Fruit fly (Drosophila melanogaster): Measurements from ENCODE around the gene CG42450.

The CG42450 gene

dm6 chrX:18799307-18799855, 13.7 kb upstream of the CG42450 start:
- TF ChIP-seq CG30403 (GFP tag; optimal IDR thresholded peaks at IDR 0.05) (no peak), twi (tag; optimal IDR thresholded peaks at IDR 0.05) (peak; percentile 37), cad (GFP tag; optimal IDR thresholded peaks at IDR 0.05) (peak; percentile 95), zen (tag; optimal IDR thresholded peaks at IDR 0.05) (peak; percentile 66), abd-A (tag; optimal IDR thresholded peaks at IDR 0.05) (peak; percentile 13), CG4617 (GFP tag; optimal IDR thresholded peaks at IDR 0.05; ENCODE audit: borderline replicate concordance) (no peak), insv (GFP tag; optimal IDR thresholded peaks at IDR 0.05) (peak in 1 of 2 experiments; percentile 75), CG15479 (GFP tag; optimal IDR thresholded peaks at IDR 0.05) (peak; percentile 97), grn (GFP tag; optimal IDR thresholded peaks at IDR 0.05) (peak; percentile 88), tll (GFP tag; optimal IDR thresholded peaks at IDR 0.05) (peak in 1 of 2 experiments; percentile 48)

dm6 chrX:18800167-18800566, 12.9 kb upstream of the CG42450 start:
- TF ChIP-seq ato (GFP tag; IDR thresholded peaks at IDR 0.05; ENCODE audit: partially characterized antibody) (no peak), CG14667 (GFP tag; IDR thresholded peaks at IDR 0.05) (no peak), bab2 (GFP tag; optimal IDR thresholded peaks at IDR 0.05) (no peak), CG5245 (GFP tag; optimal IDR thresholded peaks at IDR 0.05) (no peak), ind (GFP tag; optimal IDR thresholded peaks at IDR 0.05) (no peak), CG17361 (GFP tag; IDR thresholded peaks at IDR 0.05) (no peak), CG3847 (GFP tag; IDR thresholded peaks at IDR 0.05) (no peak), peb (GFP tag; IDR thresholded peaks at IDR 0.05) (no peak), sqz (GFP tag; optimal IDR thresholded peaks at IDR 0.05) (peak; percentile 34), CG1233 (GFP tag; optimal IDR thresholded peaks at IDR 0.05) (no peak), gro (GFP tag; optimal IDR thresholded peaks at IDR 0.05) (no peak), sens (GFP tag) (peak; percentile 82), mirr (GFP tag; optimal IDR thresholded peaks at IDR 0.05) (no peak), CG3407 (GFP tag; optimal IDR thresholded peaks at IDR 0.05) (no peak), dimm (GFP tag; IDR thresholded peaks at IDR 0.05) (no peak), tio (GFP tag; optimal IDR thresholded peaks at IDR 0.05) (no peak), twi (tag; optimal IDR thresholded peaks at IDR 0.05) (no peak), cad (GFP tag; optimal IDR thresholded peaks at IDR 0.05) (no peak), zfh1 (GFP tag; IDR thresholded peaks at IDR 0.05) (no peak), toy (GFP tag; IDR thresholded peaks at IDR 0.05) (no peak), CG10979 (tag; optimal IDR thresholded peaks at IDR 0.05) (peak; percentile 4), dmrt11E (tag; optimal IDR thresholded peaks at IDR 0.05) (peak; percentile 1), E2f2 (GFP tag; IDR thresholded peaks at IDR 0.05) (no peak), ems (GFP tag; optimal IDR thresholded peaks at IDR 0.05) (no peak), chn (GFP tag; optimal IDR thresholded peaks at IDR 0.05) (no peak), ci (GFP tag; IDR thresholded peaks at IDR 0.05) (no peak), CG12071 (GFP tag; optimal IDR thresholded peaks at IDR 0.05) (no peak), phol (tag; optimal IDR thresholded peaks at IDR 0.05) (no peak), CG11504 (tag; optimal IDR thresholded peaks at IDR 0.05) (no peak), CG13624 (GFP tag; optimal IDR thresholded peaks at IDR 0.05) (no peak), nom (GFP tag; optimal IDR thresholded peaks at IDR 0.05) (no peak), caup (GFP tag; optimal IDR thresholded peaks at IDR 0.05; ENCODE audit: severe bottlenecking) (no peak), pita (GFP tag; optimal IDR thresholded peaks at IDR 0.05) (no peak), CG12104 (GFP tag; optimal IDR thresholded peaks at IDR 0.05) (no peak), Hsf (GFP tag; optimal IDR thresholded peaks at IDR 0.05) (no peak), Dfd (GFP tag; optimal IDR thresholded peaks at IDR 0.05) (no peak), CG10543 (GFP tag; optimal IDR thresholded peaks at IDR 0.05) (no peak), z (GFP tag; IDR thresholded peaks at IDR 0.05) (no peak), CG17186 (GFP tag; optimal IDR thresholded peaks at IDR 0.05) (no peak), ken (GFP tag; IDR thresholded peaks at IDR 0.05) (no peak), cas (GFP tag; IDR thresholded peaks at IDR 0.05) (no peak), chinmo (GFP tag; IDR thresholded peaks at IDR 0.05; ENCODE audit: partially characterized antibody) (no peak)
